Fruit fly (Drosophila melanogaster) whole organism, embryonic: ENCODE measurements around the gene Dlip1.

Experiments used
- Abd-B ChIP-seq: fragments of 200-800 bp; sonication (Bioruptor generic); optimal IDR thresholded peaks from 2 replicates; lab custom pipeline; 2018; ENCODE audit warnings: missing biosample characterization, mild to moderate bottlenecking, missing genetic modification characterization, moderate library complexity
- B-H2 ChIP-seq: fragments of 200-800 bp; sonication (Bioruptor generic); optimal IDR thresholded peaks from 2 replicates; lab custom pipeline; 2018; ENCODE audit warnings: missing biosample characterization, mild to moderate bottlenecking, missing genetic modification characterization
- BEAF-32 ChIP-seq: fragments of 200-800 bp; sonication (Bioruptor generic); optimal IDR thresholded peaks from 3 replicates; lab custom pipeline; 2017; ENCODE audit warnings: missing biosample characterization, missing genetic modification characterization, mild to moderate bottlenecking, moderate library complexity, missing genetic modification reagents
- Bgb ChIP-seq: fragments of 200-800 bp; sonication (Bioruptor generic); IDR thresholded peaks from 2 replicates; pipeline ENCODE4 v1.3.6; 2022; ENCODE audit warnings: missing biosample characterization, missing genetic modification characterization; ENCODE audit not compliant: partially characterized antibody
- CG10147 ChIP-seq: fragments of 200-800 bp; sonication (Bioruptor generic); optimal IDR thresholded peaks from 2 replicates; lab custom pipeline; 2019; ENCODE audit warnings: missing biosample characterization, mild to moderate bottlenecking, missing genetic modification characterization, moderate library complexity
- CG11723 ChIP-seq: fragments of 200-800 bp; sonication (Bioruptor generic); optimal IDR thresholded peaks from 2 replicates; lab custom pipeline; 2017; ENCODE audit warnings: missing biosample characterization, mild to moderate bottlenecking, missing genetic modification characterization
- CG12299 ChIP-seq: fragments of 200-800 bp; sonication (Bioruptor generic); optimal IDR thresholded peaks from 2 replicates; lab custom pipeline; 2018; ENCODE audit warnings: missing biosample characterization, mild to moderate bottlenecking, missing genetic modification characterization
- CG12744 ChIP-seq: fragments of 200-800 bp; sonication (Bioruptor generic); optimal IDR thresholded peaks from 2 replicates; lab custom pipeline; 2016; ENCODE audit warnings: missing biosample characterization, missing genetic modification characterization
- CG14441 ChIP-seq: fragments of 200-800 bp; sonication (Bioruptor generic); IDR thresholded peaks from 2 replicates; pipeline ENCODE4 v1.3.6; 2022; ENCODE audit warnings: missing biosample characterization, missing genetic modification characterization
- CG1647 ChIP-seq: fragments of 200-800 bp; sonication (Bioruptor generic); optimal IDR thresholded peaks from 3 replicates; lab custom pipeline; 2016; ENCODE audit warnings: missing biosample characterization, missing genetic modification characterization
- CG1792 ChIP-seq: fragments of 200-800 bp; sonication (Bioruptor generic); optimal IDR thresholded peaks from 2 replicates; lab custom pipeline; 2016; ENCODE audit warnings: missing biosample characterization, missing genetic modification characterization
- CG1832 ChIP-seq: fragments of 200-800 bp; sonication (Bioruptor generic); optimal IDR thresholded peaks from 2 replicates; lab custom pipeline; 2017; ENCODE audit warnings: missing biosample characterization, mild to moderate bottlenecking, missing genetic modification characterization, inconsistent platforms
- CG2116 ChIP-seq: fragments of 200-800 bp; sonication (Bioruptor generic); optimal IDR thresholded peaks from 3 replicates; lab custom pipeline; 2018; ENCODE audit warnings: missing biosample characterization, mild to moderate bottlenecking, missing genetic modification characterization
- CG31441 ChIP-seq: fragments of 200-800 bp; sonication (Bioruptor generic); IDR thresholded peaks from 2 replicates; pipeline ENCODE4 v1.3.6; 2022; ENCODE audit warnings: missing biosample characterization, missing genetic modification characterization
- CG4360 ChIP-seq: fragments of 200-800 bp; sonication (Bioruptor generic); IDR thresholded peaks from 2 replicates; pipeline ENCODE4 v1.3.6; 2022; ENCODE audit warnings: missing biosample characterization, missing genetic modification characterization
- CG4854 ChIP-seq: fragments of 200-800 bp; sonication (Bioruptor generic); optimal IDR thresholded peaks from 2 replicates; lab custom pipeline; 2016; ENCODE audit warnings: missing biosample characterization, missing genetic modification characterization, inconsistent platforms
- CG5180 ChIP-seq: fragments of 200-800 bp; sonication (Bioruptor generic); optimal IDR thresholded peaks from 3 replicates; lab custom pipeline; 2017; ENCODE audit warnings: missing biosample characterization, missing genetic modification characterization, mild to moderate bottlenecking, moderate library complexity, missing genetic modification reagents
- CG8944 ChIP-seq: fragments of 200-800 bp; sonication (Bioruptor generic); optimal IDR thresholded peaks from 3 replicates; lab custom pipeline; 2016; ENCODE audit warnings: missing biosample characterization, missing genetic modification characterization
- Doc2 ChIP-seq: fragments of 200-800 bp; sonication (Bioruptor generic); IDR thresholded peaks from 2 replicates; pipeline ENCODE4 v1.3.6; 2022; ENCODE audit warnings: missing biosample characterization, missing genetic modification characterization
- Doc3 ChIP-seq: fragments of 200-800 bp; sonication (Bioruptor generic); IDR thresholded peaks from 3 replicates; pipeline ENCODE4 v1.3.6; 2022; ENCODE audit warnings: missing biosample characterization, missing genetic modification characterization; ENCODE audit not compliant: partially characterized antibody
- Ets97D ChIP-seq: fragments of 200-800 bp; sonication (Bioruptor generic); optimal IDR thresholded peaks from 3 replicates; lab custom pipeline; 2016; ENCODE audit warnings: missing biosample characterization, missing genetic modification characterization
- H2.0 ChIP-seq: fragments of 200-800 bp; sonication (Bioruptor generic); IDR thresholded peaks from 2 replicates; pipeline ENCODE4 v1.3.6; 2022; ENCODE audit warnings: missing biosample characterization, missing genetic modification characterization
- Hmr ChIP-seq: fragments of 200-800 bp; sonication (Bioruptor generic); optimal IDR thresholded peaks from 3 replicates; lab custom pipeline; 2017; ENCODE audit warnings: mild to moderate bottlenecking, missing biosample characterization, missing genetic modification reagents, missing genetic modification characterization
- Kr ChIP-seq: fragments of 200-800 bp; sonication (Bioruptor generic); optimal IDR thresholded peaks from 2 replicates; lab custom pipeline; 2017; ENCODE audit warnings: missing biosample characterization, mild to moderate bottlenecking, missing genetic modification characterization
- Lpt ChIP-seq: fragments of >200 bp; optimal IDR thresholded peaks from 2 replicates; lab custom pipeline; 2018; ENCODE audit warnings: missing biosample characterization, missing genetic modification characterization
- Mes4 ChIP-seq: fragments of 200-800 bp; sonication (Bioruptor generic); optimal IDR thresholded peaks from 2 replicates; lab custom pipeline; 2016; ENCODE audit warnings: missing biosample characterization, missing genetic modification characterization
- Myb ChIP-seq: fragments of 200-800 bp; sonication (Bioruptor generic); optimal IDR thresholded peaks from 2 replicates; lab custom pipeline; 2016; ENCODE audit warnings: missing biosample characterization, missing genetic modification characterization
- Ravus ChIP-seq: fragments of 200-800 bp; sonication (Bioruptor generic); IDR thresholded peaks from 2 replicates; pipeline ENCODE4 v1.3.6; 2022; ENCODE audit warnings: missing biosample characterization, missing genetic modification characterization
- Scr ChIP-seq: fragments of 200-800 bp; sonication (Bioruptor generic); IDR thresholded peaks from 2 replicates; pipeline ENCODE4 v1.3.6; 2022; ENCODE audit warnings: missing biosample characterization, missing genetic modification characterization; ENCODE audit not compliant: partially characterized antibody
- TFAM ChIP-seq: fragments of 200-800 bp; sonication (Bioruptor generic); optimal IDR thresholded peaks from 2 replicates; lab custom pipeline; 2017; ENCODE audit warnings: missing biosample characterization, missing genetic modification characterization, inconsistent platforms
- Vsx1 ChIP-seq: fragments of 200-800 bp; sonication (Bioruptor generic); optimal IDR thresholded peaks from 2 replicates; lab custom pipeline; 2017; ENCODE audit warnings: missing biosample characterization, mild to moderate bottlenecking, missing genetic modification characterization, missing genetic modification reagents
- ase ChIP-seq: fragments of 200-800 bp; sonication (Bioruptor generic); IDR thresholded peaks from 3 replicates; pipeline ENCODE4 v1.3.6; 2022; ENCODE audit warnings: missing biosample characterization, missing genetic modification characterization
- caup ChIP-seq: fragments of 200-800 bp; sonication (Bioruptor generic); optimal IDR thresholded peaks from 3 replicates; lab custom pipeline; 2017; ENCODE audit warnings: missing biosample characterization, mild to moderate bottlenecking, missing genetic modification characterization, moderate library complexity; ENCODE audit not compliant: severe bottlenecking
- crol ChIP-seq: fragments of 200-800 bp; sonication (Bioruptor generic); IDR thresholded peaks from 2 replicates; pipeline ENCODE4 v1.3.6; 2022; ENCODE audit warnings: missing biosample characterization, missing genetic modification characterization
- dan ChIP-seq: fragments of 200-800 bp; sonication (Bioruptor generic); IDR thresholded peaks from 2 replicates; pipeline ENCODE4 v1.3.6; 2022; ENCODE audit warnings: missing biosample characterization, missing genetic modification characterization
- grau ChIP-seq: fragments of 200-800 bp; optimal IDR thresholded peaks from 3 replicates; lab custom pipeline; 2019; ENCODE audit warnings: missing biosample characterization, mild to moderate bottlenecking, missing genetic modification characterization, moderate library complexity
- ham ChIP-seq: fragments of 200-800 bp; sonication (Bioruptor generic); IDR thresholded peaks from 2 replicates; pipeline ENCODE4 v1.3.6; 2022; ENCODE audit warnings: missing biosample characterization, missing genetic modification characterization
- hb ChIP-seq: fragments of 200-800 bp; sonication (Bioruptor generic); IDR thresholded peaks from 3 replicates; pipeline ENCODE4 v1.3.6; 2022; ENCODE audit warnings: missing biosample characterization, missing genetic modification characterization; ENCODE audit not compliant: partially characterized antibody
- insv ChIP-seq, 2 experiments: fragments of 200-800 bp; sonication (Bioruptor generic); optimal IDR thresholded peaks; 3 replicates each; lab custom pipeline; 2016 to 2018; ENCODE audit warnings: missing biosample characterization in 2 of 2, missing genetic modification characterization in 2 of 2
- jumu ChIP-seq: fragments of 200-800 bp; sonication (Bioruptor generic); optimal IDR thresholded peaks from 3 replicates; lab custom pipeline; 2016; ENCODE audit warnings: missing biosample characterization, missing genetic modification characterization
- lov ChIP-seq, 2 experiments: fragments of 200-800 bp in 1 of 2; fragments of >200 bp in 1 of 2; sonication (Bioruptor generic) in 1 of 2; IDR thresholded peaks in 1 of 2; optimal IDR thresholded peaks in 1 of 2; 2 replicates in 1 of 2; 3 replicates in 1 of 2; pipeline versions ENCODE4 v1.3.6 to Lab custom; 2017 to 2022; ENCODE audit warnings: missing biosample characterization in 1 of 2, missing genetic modification characterization in 1 of 2
- mam ChIP-seq: fragments of 200-800 bp; sonication (Bioruptor generic); optimal IDR thresholded peaks from 3 replicates; lab custom pipeline; 2016; ENCODE audit warnings: missing biosample characterization, missing genetic modification characterization
- p53 ChIP-seq: fragments of 200-800 bp; sonication (Bioruptor generic); optimal IDR thresholded peaks from 2 replicates; lab custom pipeline; 2016; ENCODE audit warnings: missing biosample characterization, missing genetic modification characterization
- pum ChIP-seq: fragments of 200-800 bp; sonication (Bioruptor generic); optimal IDR thresholded peaks from 2 replicates; lab custom pipeline; 2016; ENCODE audit warnings: missing biosample characterization, missing genetic modification characterization
- salm ChIP-seq: fragments of 200-800 bp; sonication (Bioruptor generic); optimal IDR thresholded peaks from 2 replicates; lab custom pipeline; 2018; ENCODE audit warnings: missing biosample characterization, mild to moderate bottlenecking, missing genetic modification characterization
- sim ChIP-seq: fragments of 200-800 bp; sonication (Bioruptor generic); IDR thresholded peaks from 2 replicates; pipeline ENCODE4 v1.3.6; 2022; ENCODE audit warnings: missing biosample characterization, missing genetic modification characterization
- sug ChIP-seq: fragments of 200-800 bp; optimal IDR thresholded peaks from 2 replicates; lab custom pipeline; 2019; ENCODE audit warnings: missing biosample characterization, mild to moderate bottlenecking, missing genetic modification characterization, moderate library complexity
- vvl ChIP-seq: fragments of 200-800 bp; sonication (Bioruptor generic); IDR thresholded peaks from 2 replicates; pipeline ENCODE4 v1.3.6; 2022; ENCODE audit warnings: missing biosample characterization, missing genetic modification characterization
- zen ChIP-seq: fragments of 200-800 bp; sonication (Bioruptor generic); optimal IDR thresholded peaks from 3 replicates; lab custom pipeline; 2018; ENCODE audit warnings: missing biosample characterization, mild to moderate bottlenecking, missing genetic modification characterization, moderate library complexity
- zen2 ChIP-seq: fragments of 200-800 bp; sonication (Bioruptor generic); IDR thresholded peaks from 3 replicates; pipeline ENCODE4 v1.3.6; 2022; ENCODE audit warnings: missing biosample characterization, missing genetic modification characterization; ENCODE audit not compliant: partially characterized antibody

The Dlip1 gene

DNA sequence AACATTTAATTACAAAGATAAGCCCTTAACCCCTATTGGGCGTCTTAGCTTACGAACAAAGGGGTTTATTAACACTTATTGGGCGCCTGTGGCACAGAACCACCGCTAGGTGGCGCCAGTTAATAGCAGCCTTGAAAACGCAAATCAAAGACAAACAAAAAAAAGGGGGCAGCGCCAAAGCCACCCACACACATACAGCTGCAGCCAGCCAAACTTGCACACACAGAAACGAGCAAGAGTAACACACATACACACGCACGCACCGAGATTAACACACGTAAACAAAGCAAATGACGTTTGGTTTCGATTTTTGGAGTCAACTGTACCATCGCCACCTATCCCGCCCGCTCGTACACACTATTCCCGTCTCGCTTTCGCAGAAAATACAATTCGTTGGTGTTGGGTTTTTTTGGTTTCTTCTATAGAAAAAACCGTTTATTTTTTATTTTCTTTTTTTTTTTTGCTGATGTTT is 6.3 kb upstream of the Dlip1 start (continued):
- no peak for TF ChIP-seq CG12299
- 0 out of 3 replicates have a peak, but pooled peaks have one; percentile 12 for TF ChIP-seq ase (GFP tag; lab: Robert Waterston, UW)
- no peak for TF ChIP-seq Doc3 (GFP tag; lab: Robert Waterston, UW)
- TF ChIP-seq CG1792 (GFP tag; lab: Kevin White, UChicago): no peak
- peak; percentile 36 for TF ChIP-seq CG5180 (GFP tag; lab: Kevin White, UChicago)
- no peak for TF ChIP-seq Lpt (GFP tag; lab: Kevin White, UChicago)
- no peak for TF ChIP-seq mam (GFP tag; lab: Kevin White, UChicago)
- TF ChIP-seq CG8944 (GFP tag; lab: Kevin White, UChicago): no peak
- no peak for TF ChIP-seq B-H2 (GFP tag; lab: Kevin White, UChicago)
- TF ChIP-seq sim (GFP tag; lab: Robert Waterston, UW): peak; percentile 23; the same call in 1 of the 2 replicates
- TF ChIP-seq CG4360 (GFP tag; lab: Robert Waterston, UW): no peak
- no peak for TF ChIP-seq TFAM (GFP tag; lab: Kevin White, UChicago)
- TF ChIP-seq Abd-B (GFP tag; lab: Kevin White, UChicago): no peak
- no peak for TF ChIP-seq jumu (GFP tag; lab: Kevin White, UChicago)
- no peak for TF ChIP-seq zen (tag; lab: Kevin White, UChicago)
- TF ChIP-seq lov (optimal IDR thresholded peaks at IDR 0.05; lab: Kevin White, UChicago): no peak
- 0 out of 3 replicates have a peak, but pooled peaks have one; percentile 23 for TF ChIP-seq lov (GFP tag; IDR thresholded peaks at IDR 0.05; lab: Robert Waterston, UW)
- TF ChIP-seq crol (GFP tag; lab: Robert Waterston, UW): no peak
- TF ChIP-seq Ets97D (GFP tag; lab: Kevin White, UChicago): peak; percentile 15
- peak in 1 of 2 experiments; percentile 7 for TF ChIP-seq insv (GFP tag; optimal IDR thresholded peaks at IDR 0.05; lab: Kevin White, UChicago)
- TF ChIP-seq Kr (GFP tag; lab: Kevin White, UChicago): no peak
- TF ChIP-seq hb (GFP tag; lab: Robert Waterston, UW): no peak
- TF ChIP-seq p53: no peak
- TF ChIP-seq CG2116 (GFP tag; lab: Kevin White, UChicago): peak; percentile 27
- TF ChIP-seq H2.0 (GFP tag; lab: Robert Waterston, UW): no peak
- TF ChIP-seq caup: no peak
- no peak for TF ChIP-seq pum (GFP tag; lab: Kevin White, UChicago)
- peak; percentile 40 for TF ChIP-seq CG12744 (GFP tag; lab: Kevin White, UChicago)
- no peak for TF ChIP-seq zen2 (GFP tag; lab: Robert Waterston, UW)
- TF ChIP-seq Vsx1 (GFP tag; lab: Kevin White, UChicago): no peak
- no peak for TF ChIP-seq salm (tag; lab: Kevin White, UChicago)
- TF ChIP-seq vvl (GFP tag; lab: Robert Waterston, UW): peak; percentile 76
- TF ChIP-seq Myb (GFP tag; lab: Kevin White, UChicago): no peak
- peak; percentile 33 for TF ChIP-seq sug
- peak; percentile 53 for TF ChIP-seq CG14441
- peak; percentile 5 for TF ChIP-seq BEAF-32 (GFP tag; lab: Kevin White, UChicago)
- no peak for TF ChIP-seq dan (GFP tag; lab: Robert Waterston, UW)
- 0 out of 2 replicates have a peak, but pooled peaks have one; percentile 14 for TF ChIP-seq CG31441 (GFP tag; lab: Robert Waterston, UW)
- no peak for TF ChIP-seq Mes4 (GFP tag; lab: Kevin White, UChicago)
- TF ChIP-seq Bgb (GFP tag; lab: Robert Waterston, UW): 0 out of 2 replicates have a peak, but pooled peaks have one; percentile 30
- TF ChIP-seq Doc2 (GFP tag; lab: Robert Waterston, UW): no peak
- TF ChIP-seq Ravus (GFP tag; lab: Robert Waterston, UW): no peak
- TF ChIP-seq CG10147 (GFP tag; lab: Kevin White, UChicago): no peak
- TF ChIP-seq Hmr (GFP tag; lab: Kevin White, UChicago): no peak
- TF ChIP-seq CG1832 (GFP tag; lab: Kevin White, UChicago): no peak
- TF ChIP-seq CG1647 (GFP tag; lab: Kevin White, UChicago): no peak
- no peak for TF ChIP-seq CG11723 (GFP tag; lab: Kevin White, UChicago)
- no peak for TF ChIP-seq Scr (GFP tag; lab: Robert Waterston, UW)
- no peak for TF ChIP-seq CG4854 (GFP tag; lab: Kevin White, UChicago)
- peak; percentile 44 for TF ChIP-seq grau
- no peak for TF ChIP-seq ham (GFP tag; lab: Robert Waterston, UW)
